Worm (Caenorhabditis elegans): ENCODE results near the gene srx-5.

The srx-5 gene

DNA sequence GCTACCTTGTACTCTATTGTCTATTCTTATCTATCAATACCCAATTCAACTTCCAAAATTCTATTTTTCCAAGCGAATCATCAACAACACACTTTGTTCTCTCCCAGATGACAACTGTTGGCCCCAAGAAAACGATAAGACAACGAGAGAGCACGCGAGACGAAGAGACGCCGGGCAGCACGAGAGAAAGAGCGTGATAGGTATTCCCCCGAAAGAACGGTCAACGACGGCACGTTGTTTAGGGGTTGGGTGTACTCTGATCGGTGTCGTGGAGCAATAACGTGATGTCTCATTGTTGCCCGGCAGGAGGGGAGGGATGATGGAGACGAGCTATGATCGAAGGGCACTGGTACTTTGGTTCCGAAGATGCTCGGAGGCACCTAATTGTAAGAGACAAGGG, 31.5 kb downstream of the srx-5 start:
- TF ChIP-seq rnt-1 (tag; optimal IDR thresholded peaks at IDR 0.05) = peak; percentile 88
- TF ChIP-seq elt-4 (tag; optimal IDR thresholded peaks at IDR 0.05) = no peak
- TF ChIP-seq ceh-34 (tag; optimal IDR thresholded peaks at IDR 0.05) = peak; percentile 22
- TF ChIP-seq F13H6.1 (tag; optimal IDR thresholded peaks at IDR 0.05) = peak; percentile 49
- no peak for TF ChIP-seq pros-1 (tag; optimal IDR thresholded peaks at IDR 0.05)
- TF ChIP-seq tbx-2 (tag; optimal IDR thresholded peaks at IDR 0.05) = peak; percentile 66
- peak; percentile 32 for TF ChIP-seq ets-4 (tag; optimal IDR thresholded peaks at IDR 0.05)
- no peak for TF ChIP-seq C08G9.2 (tag; optimal IDR thresholded peaks at IDR 0.05)
- TF ChIP-seq syd-9 (tag; optimal IDR thresholded peaks at IDR 0.05) = peak; percentile 17
- TF ChIP-seq elt-2 (tag; optimal IDR thresholded peaks at IDR 0.05) = peak; percentile 80
- no peak for TF ChIP-seq mec-3 (tag; optimal IDR thresholded peaks at IDR 0.05; ENCODE audit: borderline replicate concordance)
- TF ChIP-seq hlh-30 (tag; optimal IDR thresholded peaks at IDR 0.05; ENCODE audit: insufficient read depth) = peak; percentile 91
- no peak for TF ChIP-seq hlh-6 (tag; optimal IDR thresholded peaks at IDR 0.05)
- peak; percentile 5 for TF ChIP-seq dve-1 (tag; optimal IDR thresholded peaks at IDR 0.05)
- TF ChIP-seq unc-55 (GFP tag; optimal IDR thresholded peaks at IDR 0.05) = peak; percentile 95
- TF ChIP-seq K09A11.1 (tag; optimal IDR thresholded peaks at IDR 0.05; ENCODE audit: insufficient read depth) = no peak
- TF ChIP-seq T23F11.4 (GFP tag; optimal IDR thresholded peaks at IDR 0.05) = no peak
- TF ChIP-seq lim-6 (tag; optimal IDR thresholded peaks at IDR 0.05) = no peak
- peak; percentile 78 for TF ChIP-seq nfya-1 (tag; optimal IDR thresholded peaks at IDR 0.05)
- peak; percentile 94 for TF ChIP-seq ceh-18 (tag; optimal IDR thresholded peaks at IDR 0.05)
- TF ChIP-seq ttx-3 (tag; optimal IDR thresholded peaks at IDR 0.05) = no peak
- TF ChIP-seq pqm-1 (tag; optimal IDR thresholded peaks at IDR 0.05) = peak; percentile 83

DNA sequence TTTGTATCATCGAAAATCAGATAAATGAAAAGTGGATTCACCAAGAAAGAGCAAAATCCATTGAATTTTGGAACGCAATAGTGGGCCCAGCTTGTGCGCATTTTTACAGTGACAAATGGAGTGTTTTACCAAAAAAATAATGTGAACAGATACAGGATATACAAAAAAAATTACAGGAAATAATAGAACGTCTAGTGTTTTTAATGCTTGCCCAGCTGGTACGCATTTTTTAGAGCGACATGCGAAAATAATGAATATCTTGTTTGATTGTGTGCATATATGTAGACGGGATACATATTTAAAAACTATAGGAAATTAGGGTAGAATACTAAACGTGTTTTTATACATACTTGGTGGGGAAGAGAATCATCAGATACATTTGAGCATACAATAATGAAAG, 36.3 kb downstream of the srx-5 start, which contains the start of gene srj-25:
TSS of gene srj-25 (minus strand) at position 101 of the 400 bp plus-strand sequence.
- TF ChIP-seq ref-2 (tag; optimal IDR thresholded peaks at IDR 0.05) = no peak
- TF ChIP-seq dmd-4 (tag; optimal IDR thresholded peaks at IDR 0.05; ENCODE audit: borderline replicate concordance) = no peak
- no peak for TF ChIP-seq elt-2 (tag; optimal IDR thresholded peaks at IDR 0.05)
- TF ChIP-seq ceh-34 (tag; optimal IDR thresholded peaks at IDR 0.05) = no peak
- no peak for TF ChIP-seq elt-4 (tag; optimal IDR thresholded peaks at IDR 0.05)
- TF ChIP-seq zip-5 (tag; optimal IDR thresholded peaks at IDR 0.05) = no peak
- no peak for TF ChIP-seq eyg-1 (tag; optimal IDR thresholded peaks at IDR 0.05)
- no peak for TF ChIP-seq ceh-48 (tag; optimal IDR thresholded peaks at IDR 0.05)
- no peak for TF ChIP-seq ceh-30 (tag; optimal IDR thresholded peaks at IDR 0.05)
- no peak for TF ChIP-seq sox-4 (tag; optimal IDR thresholded peaks at IDR 0.05)
- no peak for TF ChIP-seq ceh-18 (tag; optimal IDR thresholded peaks at IDR 0.05)
- no peak for TF ChIP-seq hlh-13 (GFP tag; optimal IDR thresholded peaks at IDR 0.05)
- no peak for TF ChIP-seq ceh-6 (GFP tag; optimal IDR thresholded peaks at IDR 0.05)
- no peak for TF ChIP-seq ceh-19 (GFP tag; optimal IDR thresholded peaks at IDR 0.05)
- no peak for TF ChIP-seq unc-86 (tag; optimal IDR thresholded peaks at IDR 0.05)
- no peak for TF ChIP-seq syd-9 (tag; optimal IDR thresholded peaks at IDR 0.05)
- TF ChIP-seq F13H6.1 (tag; optimal IDR thresholded peaks at IDR 0.05) = no peak
- no peak for TF ChIP-seq ceh-24 (tag; optimal IDR thresholded peaks at IDR 0.05)
- TF ChIP-seq hlh-8 (tag; optimal IDR thresholded peaks at IDR 0.05) = no peak

DNA sequence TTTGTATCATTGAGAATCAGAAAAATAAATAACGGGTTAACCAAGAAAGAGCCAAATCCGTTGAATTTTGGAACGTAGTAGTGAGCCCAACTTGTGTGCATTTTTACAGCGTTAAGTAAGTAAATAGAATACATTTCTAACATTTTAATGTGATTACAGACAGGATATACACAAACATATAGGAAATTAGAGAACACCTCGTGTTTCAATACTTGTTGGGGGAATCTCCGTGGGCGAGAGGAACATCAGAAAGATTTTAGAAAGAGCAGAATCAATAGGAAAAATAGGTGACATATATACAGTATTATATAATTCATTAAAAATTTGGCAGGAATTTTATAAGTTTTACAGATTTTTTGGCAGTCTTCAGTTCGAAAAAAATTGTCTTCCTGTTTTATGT, 38.9 kb downstream of the srx-5 start, which contains the start of gene srj-24:
TSS of gene srj-24 (minus strand) at position 101 of the 400 bp plus-strand sequence.
- TF ChIP-seq ahr-1 (tag; optimal IDR thresholded peaks at IDR 0.05) (no peak), syd-9 (tag; optimal IDR thresholded peaks at IDR 0.05) (no peak), dmd-4 (tag; optimal IDR thresholded peaks at IDR 0.05; ENCODE audit: borderline replicate concordance) (no peak), elt-2 (tag; optimal IDR thresholded peaks at IDR 0.05) (no peak), pax-1 (tag; optimal IDR thresholded peaks at IDR 0.05) (no peak), nhr-232 (tag; optimal IDR thresholded peaks at IDR 0.05) (no peak), sox-4 (tag; optimal IDR thresholded peaks at IDR 0.05) (no peak), hlh-30 (tag; optimal IDR thresholded peaks at IDR 0.05; ENCODE audit: insufficient read depth) (no peak), elt-4 (tag; optimal IDR thresholded peaks at IDR 0.05) (no peak), ama-1 (optimal IDR thresholded peaks at IDR 0.05) (no peak), F13H6.1 (tag; optimal IDR thresholded peaks at IDR 0.05) (no peak), pros-1 (tag; optimal IDR thresholded peaks at IDR 0.05) (no peak), K09A11.1 (tag; optimal IDR thresholded peaks at IDR 0.05; ENCODE audit: insufficient read depth) (no peak), unc-3 (GFP tag; conservative IDR thresholded peaks at IDR 0.05) (no peak), unc-3 (tag; optimal IDR thresholded peaks at IDR 0.05) (no peak), fax-1 (tag; optimal IDR thresholded peaks at IDR 0.05) (no peak), che-1 (tag; optimal IDR thresholded peaks at IDR 0.05) (no peak)
